Fruit fly (Drosophila melanogaster) whole organism, embryonic: Measurements from ENCODE around the gene CG31223.

Experiments used
- Bdp1 ChIP-seq: fragments of 200-800 bp; sonication (Bioruptor generic); optimal IDR thresholded peaks from 3 replicates; lab custom pipeline; 2016; ENCODE audit warnings: missing biosample characterization, missing genetic modification characterization
- Bgb ChIP-seq: fragments of 200-800 bp; sonication (Bioruptor generic); IDR thresholded peaks from 2 replicates; pipeline ENCODE4 v1.3.6; 2022; ENCODE audit warnings: missing biosample characterization, missing genetic modification characterization; ENCODE audit not compliant: partially characterized antibody
- CG10654 ChIP-seq: fragments of 200-800 bp; sonication (Bioruptor generic); optimal IDR thresholded peaks from 2 replicates; lab custom pipeline; 2016; ENCODE audit warnings: missing biosample characterization, missing genetic modification characterization
- CG10979 ChIP-seq: fragments of 200-800 bp; sonication (Bioruptor generic); optimal IDR thresholded peaks from 2 replicates; lab custom pipeline; 2018; ENCODE audit warnings: missing biosample characterization, mild to moderate bottlenecking, missing genetic modification characterization, moderate library complexity
- CG13894 ChIP-seq: fragments of 200-800 bp; sonication (Bioruptor generic); optimal IDR thresholded peaks from 3 replicates; lab custom pipeline; 2018; ENCODE audit warnings: missing biosample characterization, mild to moderate bottlenecking, missing genetic modification characterization, moderate library complexity
- CG14667 ChIP-seq: fragments of 200-800 bp; sonication (Bioruptor generic); IDR thresholded peaks from 2 replicates; pipeline ENCODE4 v1.3.6; 2022; ENCODE audit warnings: missing biosample characterization, missing genetic modification characterization
- CG15696 ChIP-seq: fragments of 200-800 bp; sonication (Bioruptor generic); optimal IDR thresholded peaks from 2 replicates; lab custom pipeline; 2019; ENCODE audit warnings: missing biosample characterization, mild to moderate bottlenecking, missing genetic modification characterization, moderate library complexity
- CG18764 ChIP-seq: fragments of 200-800 bp; sonication (Bioruptor generic); optimal IDR thresholded peaks from 3 replicates; lab custom pipeline; 2016; ENCODE audit warnings: missing biosample characterization, missing genetic modification characterization
- CG3726 ChIP-seq: fragments of 200-800 bp; sonication (Bioruptor generic); IDR thresholded peaks from 3 replicates; pipeline ENCODE4, ENCODE4 v1.3.6; 2022; ENCODE audit warnings: missing biosample characterization, missing genetic modification characterization
- CG4820 ChIP-seq: fragments of 200-800 bp; sonication (Bioruptor generic); optimal IDR thresholded peaks from 3 replicates; lab custom pipeline; 2016; ENCODE audit warnings: missing biosample characterization, missing genetic modification characterization
- CG5245 ChIP-seq: fragments of 200-800 bp; sonication (Bioruptor generic); optimal IDR thresholded peaks from 3 replicates; lab custom pipeline; 2016; ENCODE audit warnings: missing biosample characterization, missing genetic modification characterization
- CG5953 ChIP-seq: fragments of 200-800 bp; sonication (Bioruptor generic); IDR thresholded peaks from 2 replicates; pipeline ENCODE4 v1.3.6; 2022; ENCODE audit warnings: missing biosample characterization, missing genetic modification characterization
- CG6854 ChIP-seq: fragments of 200-800 bp; sonication (Bioruptor generic); optimal IDR thresholded peaks from 3 replicates; lab custom pipeline; 2017; ENCODE audit warnings: missing biosample characterization, mild to moderate bottlenecking, missing genetic modification characterization
- CG7357 ChIP-seq: fragments of 200-800 bp; sonication (Bioruptor generic); IDR thresholded peaks from 3 replicates; pipeline ENCODE4 v1.3.6; 2022; ENCODE audit warnings: missing biosample characterization, missing genetic modification characterization
- CG7786 ChIP-seq: fragments of 200-800 bp; sonication (Bioruptor generic); optimal IDR thresholded peaks from 2 replicates; lab custom pipeline; 2016; ENCODE audit warnings: missing biosample characterization, missing genetic modification characterization
- CG8944 ChIP-seq: fragments of 200-800 bp; sonication (Bioruptor generic); optimal IDR thresholded peaks from 3 replicates; lab custom pipeline; 2016; ENCODE audit warnings: missing biosample characterization, missing genetic modification characterization
- CoRest ChIP-seq: fragments of 200-800 bp; sonication (Bioruptor generic); optimal IDR thresholded peaks from 3 replicates; lab custom pipeline; 2018; ENCODE audit warnings: missing biosample characterization, mild to moderate bottlenecking, missing genetic modification characterization, moderate library complexity
- Eip74EF ChIP-seq, 2 experiments: fragments of 200-800 bp in 1 of 2; fragments of >200 bp in 1 of 2; sonication (Bioruptor generic) in 1 of 2; optimal IDR thresholded peaks; 2 replicates each; lab custom pipeline; 2017 to 2019; ENCODE audit warnings: missing biosample characterization in 2 of 2, missing genetic modification characterization in 2 of 2, mild to moderate bottlenecking in 1 of 2, moderate library complexity in 1 of 2
- GATAe ChIP-seq: fragments of 200-800 bp; sonication (Bioruptor generic); conservative IDR thresholded peaks from 2 replicates; pipeline ENCODE4 v1.3.6; 2022; ENCODE audit warnings: missing biosample characterization, missing genetic modification characterization
- Gsc ChIP-seq: fragments of 200-800 bp; sonication (Bioruptor generic); IDR thresholded peaks from 2 replicates; pipeline ENCODE4 v1.3.6; 2022; ENCODE audit warnings: missing biosample characterization, missing genetic modification characterization
- Lpt ChIP-seq: fragments of >200 bp; optimal IDR thresholded peaks from 2 replicates; lab custom pipeline; 2018; ENCODE audit warnings: missing biosample characterization, missing genetic modification characterization
- Med ChIP-seq: fragments of 200-800 bp; sonication (Bioruptor generic); peaks from one replicate; lab custom pipeline; 2016; ENCODE audit warnings: missing biosample characterization, missing genetic modification characterization, mild to moderate bottlenecking, inconsistent platforms, moderate library complexity
- NC2β ChIP-seq: fragments of 200-800 bp; sonication (Bioruptor generic); optimal IDR thresholded peaks from 2 replicates; lab custom pipeline; 2016; ENCODE audit warnings: missing biosample characterization, missing genetic modification characterization
- Optix ChIP-seq: fragments of 200-800 bp; sonication (Bioruptor generic); IDR thresholded peaks from 3 replicates; pipeline ENCODE4 v1.3.6; 2022; ENCODE audit warnings: missing biosample characterization, missing genetic modification characterization
- ab ChIP-seq: fragments of 200-800 bp; sonication (Bioruptor generic); optimal IDR thresholded peaks from 2 replicates; lab custom pipeline; 2016; ENCODE audit warnings: missing biosample characterization, missing genetic modification characterization
- abd-A ChIP-seq: fragments of 200-800 bp; sonication (Bioruptor generic); optimal IDR thresholded peaks from 3 replicates; lab custom pipeline; 2019; ENCODE audit warnings: missing biosample characterization, mild to moderate bottlenecking, missing genetic modification characterization, moderate library complexity
- ase ChIP-seq: fragments of 200-800 bp; sonication (Bioruptor generic); IDR thresholded peaks from 3 replicates; pipeline ENCODE4 v1.3.6; 2022; ENCODE audit warnings: missing biosample characterization, missing genetic modification characterization
- bowl ChIP-seq: fragments of 200-800 bp; sonication (Bioruptor generic); IDR thresholded peaks from 2 replicates; pipeline ENCODE4 v1.3.6; 2022; ENCODE audit warnings: missing biosample characterization, missing genetic modification characterization
- cg ChIP-seq: fragments of 200-800 bp; sonication (Bioruptor generic); optimal IDR thresholded peaks from 3 replicates; lab custom pipeline; 2019; ENCODE audit warnings: missing biosample characterization, mild to moderate bottlenecking, missing genetic modification characterization, moderate library complexity
- chinmo ChIP-seq: fragments of 200-800 bp; sonication (Bioruptor generic); IDR thresholded peaks from 4 replicates; pipeline ENCODE4 v1.3.6; 2022; ENCODE audit warnings: missing biosample characterization, missing genetic modification characterization; ENCODE audit not compliant: partially characterized antibody
- croc ChIP-seq: fragments of 200-800 bp; sonication (Bioruptor generic); conservative IDR thresholded peaks from 3 replicates; pipeline ENCODE4 v1.3.6; 2022; ENCODE audit warnings: missing biosample characterization, missing genetic modification characterization
- disco-r ChIP-seq: fragments of 200-800 bp; sonication (Bioruptor generic); optimal IDR thresholded peaks from 2 replicates; lab custom pipeline; 2016; ENCODE audit warnings: missing biosample characterization, missing genetic modification characterization
- dpn ChIP-seq, 2 experiments: fragments of 200-800 bp; sonication (Bioruptor generic); optimal IDR thresholded peaks; 3 replicates each; lab custom pipeline; 2016; ENCODE audit warnings: missing biosample characterization in 2 of 2, missing genetic modification characterization in 2 of 2
- dysf ChIP-seq: fragments of 200-800 bp; sonication (Bioruptor generic); IDR thresholded peaks from 3 replicates; pipeline ENCODE4 v1.3.6; 2022; ENCODE audit warnings: missing biosample characterization, missing genetic modification characterization
- emc ChIP-seq: fragments of 200-800 bp; sonication (Bioruptor generic); optimal IDR thresholded peaks from 2 replicates; lab custom pipeline; 2016; ENCODE audit warnings: missing biosample characterization, missing genetic modification characterization
- ewg ChIP-seq: fragments of 200-800 bp; sonication (Bioruptor generic); optimal IDR thresholded peaks from 3 replicates; lab custom pipeline; 2017; ENCODE audit warnings: mild to moderate bottlenecking, missing biosample characterization, missing genetic modification reagents, missing genetic modification characterization
- exex ChIP-seq: fragments of 200-800 bp; sonication (Bioruptor generic); optimal IDR thresholded peaks from 4 replicates; lab custom pipeline; 2018; ENCODE audit warnings: missing biosample characterization, mild to moderate bottlenecking, missing genetic modification characterization, moderate library complexity
- gcm2 ChIP-seq: fragments of 200-800 bp; sonication (Bioruptor generic); optimal IDR thresholded peaks from 2 replicates; lab custom pipeline; 2016; ENCODE audit warnings: missing biosample characterization, missing genetic modification characterization
- gt ChIP-seq: fragments of 200-800 bp; sonication (Bioruptor generic); IDR thresholded peaks from 2 replicates; pipeline ENCODE4 v1.3.6; 2022; ENCODE audit warnings: missing biosample characterization, missing genetic modification characterization
- knrl ChIP-seq: fragments of 200-800 bp; sonication (Bioruptor generic); IDR thresholded peaks from 3 replicates; pipeline ENCODE4 v1.3.6; 2022; ENCODE audit warnings: missing biosample characterization, missing genetic modification characterization; ENCODE audit not compliant: partially characterized antibody
- lmd ChIP-seq: fragments of 200-800 bp; sonication (Bioruptor generic); IDR thresholded peaks from 2 replicates; pipeline ENCODE4 v1.3.6; 2022; ENCODE audit warnings: missing biosample characterization, missing genetic modification characterization
- pb ChIP-seq: fragments of 200-800 bp; sonication (Bioruptor generic); optimal IDR thresholded peaks from 3 replicates; lab custom pipeline; 2016; ENCODE audit warnings: missing biosample characterization, missing genetic modification characterization
- phol ChIP-seq: fragments of 200-800 bp; sonication (Bioruptor generic); optimal IDR thresholded peaks from 3 replicates; lab custom pipeline; 2018; ENCODE audit warnings: missing biosample characterization, mild to moderate bottlenecking, missing genetic modification characterization, moderate library complexity
- row ChIP-seq: fragments of 200-800 bp; sonication (Bioruptor generic); IDR thresholded peaks from 3 replicates; pipeline ENCODE4 v1.3.6; 2022; ENCODE audit warnings: missing biosample characterization, missing genetic modification characterization
- sens-2 ChIP-seq: fragments of 200-800 bp; sonication (Bioruptor generic); IDR thresholded peaks from 2 replicates; pipeline ENCODE4 v1.3.6; 2022; ENCODE audit warnings: missing biosample characterization, missing genetic modification characterization
- shn ChIP-seq: fragments of 200-800 bp; sonication (Bioruptor generic); optimal IDR thresholded peaks from 3 replicates; lab custom pipeline; 2016; ENCODE audit warnings: missing biosample characterization, missing genetic modification characterization
- slp2 ChIP-seq: fragments of 200-800 bp; sonication (Bioruptor generic); optimal IDR thresholded peaks from 2 replicates; lab custom pipeline; 2016; ENCODE audit warnings: missing biosample characterization, missing genetic modification characterization
- ssp ChIP-seq: fragments of 200-800 bp; sonication (Bioruptor generic); IDR thresholded peaks from 2 replicates; pipeline ENCODE4 v1.3.6; 2022; ENCODE audit warnings: missing biosample characterization, missing genetic modification characterization
- wdn ChIP-seq: fragments of 200-800 bp; sonication (Bioruptor generic); IDR thresholded peaks from 2 replicates; pipeline ENCODE4 v1.3.6; 2022; ENCODE audit warnings: missing biosample characterization, missing genetic modification characterization
- zen2 ChIP-seq: fragments of 200-800 bp; sonication (Bioruptor generic); IDR thresholded peaks from 3 replicates; pipeline ENCODE4 v1.3.6; 2022; ENCODE audit warnings: missing biosample characterization, missing genetic modification characterization; ENCODE audit not compliant: partially characterized antibody

CG31223 gene

DNA sequence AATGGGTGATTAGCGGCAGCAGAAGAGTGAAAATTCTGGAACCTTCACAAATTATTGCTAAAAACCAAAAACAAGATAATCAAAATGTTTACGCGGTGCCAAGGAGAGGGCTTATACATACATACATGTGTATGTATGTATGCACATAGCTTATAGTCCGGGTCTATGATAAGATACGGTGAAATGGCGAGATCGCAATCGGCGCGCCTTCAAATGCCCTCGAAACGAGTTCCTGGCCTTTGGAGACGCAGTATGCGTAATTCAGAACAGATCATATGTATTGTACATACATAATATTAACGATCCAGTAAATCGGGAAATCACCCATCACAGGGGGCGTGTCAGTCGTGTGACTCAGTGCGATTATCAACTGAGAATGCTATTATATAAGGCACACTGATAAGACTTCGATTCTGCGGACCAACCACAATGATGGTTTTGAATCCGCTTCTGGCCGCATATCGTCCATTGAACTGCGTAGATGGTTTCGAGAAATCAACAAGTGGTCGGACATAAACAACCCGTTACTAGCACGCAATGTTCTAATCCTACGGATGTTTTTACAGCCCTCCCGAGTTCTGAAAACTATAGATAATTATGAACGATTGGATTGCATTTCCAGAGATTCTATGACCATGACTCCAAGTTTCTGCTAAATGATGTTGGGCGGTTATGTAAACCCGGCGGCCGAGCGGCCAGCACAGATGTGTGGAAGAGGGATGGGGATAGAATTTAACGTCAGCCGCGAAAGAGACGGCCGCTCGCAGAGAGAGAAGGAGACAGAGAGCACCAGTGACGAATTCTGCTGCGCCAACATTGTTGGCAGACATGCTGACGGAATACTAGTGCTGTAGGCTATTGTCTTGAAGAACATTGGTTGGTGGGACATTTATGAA, 2.2 kb upstream of the CG31223 start (continued):
- TF ChIP-seq knrl (no peak), row (peak; percentile 28), CG18764 (no peak), CG5245 (GFP tag; lab: Kevin White, UChicago) (no peak), dysf (no peak), CG3726 (GFP tag; lab: Robert Waterston, UW) (no peak), Med (peak; percentile 88), CG5953 (GFP tag; lab: Robert Waterston, UW) (no peak), Bdp1 (GFP tag; lab: Kevin White, UChicago) (no peak), shn (peak; percentile 17), Bgb (GFP tag; lab: Robert Waterston, UW) (peak; percentile 56; the same call in 1 of the 2 replicates), ewg (GFP tag; lab: Kevin White, UChicago) (peak; percentile 43), CG14667 (GFP tag; lab: Robert Waterston, UW) (no peak), slp2 (no peak), phol (tag; lab: Kevin White, UChicago) (no peak), cg (peak; percentile 39), CG15696 (no peak), CG10654 (GFP tag; lab: Kevin White, UChicago) (no peak), CG8944 (GFP tag; lab: Kevin White, UChicago) (no peak), lmd (GFP tag; lab: Robert Waterston, UW) (no peak), gt (no peak), abd-A (tag; lab: Kevin White, UChicago) (peak; percentile 67), Gsc (no peak), Optix (GFP tag; lab: Robert Waterston, UW) (no peak), Eip74EF (GFP tag; optimal IDR thresholded peaks at IDR 0.05; lab: Kevin White, UChicago) (peak in 1 of 2 experiments; percentile 18), ab (GFP tag; lab: Kevin White, UChicago) (no peak), wdn (GFP tag; lab: Robert Waterston, UW) (no peak), CG10979 (tag; lab: Kevin White, UChicago) (no peak), pb (GFP tag; lab: Kevin White, UChicago) (no peak), Lpt (no peak), zen2 (no peak), sens-2 (GFP tag; lab: Robert Waterston, UW) (no peak), bowl (no peak), CoRest (tag; lab: Kevin White, UChicago) (no peak), CG4820 (no peak), ssp (GFP tag; lab: Robert Waterston, UW) (no peak), exex (tag; lab: Kevin White, UChicago) (peak; percentile 65), emc (GFP tag; lab: Kevin White, UChicago) (no peak), NC2β (GFP tag; lab: Kevin White, UChicago) (no peak), CG13894 (tag; lab: Kevin White, UChicago) (peak; percentile 17), ase (GFP tag; lab: Robert Waterston, UW) (no peak), chinmo (GFP tag; lab: Robert Waterston, UW) (peak; percentile 80; the same call in 1 of the 4 replicates), croc (GFP tag; lab: Robert Waterston, UW) (no peak), gcm2 (no peak), CG6854 (GFP tag; lab: Kevin White, UChicago) (no peak), CG7786 (GFP tag; lab: Kevin White, UChicago) (no peak), disco-r (GFP tag; lab: Kevin White, UChicago) (no peak), GATAe (GFP tag; lab: Robert Waterston, UW) (peak; percentile 43; the same call in 1 of the 2 replicates), dpn (GFP tag; optimal IDR thresholded peaks at IDR 0.05; lab: Kevin White, UChicago) (no peak), CG7357 (GFP tag; lab: Robert Waterston, UW) (no peak)
